Worm (Caenorhabditis elegans): ENCODE data around the gene F54D12.10.
A peak's percentile ranks its signal among the peaks of the same experiment; 100 is the strongest.

Gene F54D12.10

DNA sequence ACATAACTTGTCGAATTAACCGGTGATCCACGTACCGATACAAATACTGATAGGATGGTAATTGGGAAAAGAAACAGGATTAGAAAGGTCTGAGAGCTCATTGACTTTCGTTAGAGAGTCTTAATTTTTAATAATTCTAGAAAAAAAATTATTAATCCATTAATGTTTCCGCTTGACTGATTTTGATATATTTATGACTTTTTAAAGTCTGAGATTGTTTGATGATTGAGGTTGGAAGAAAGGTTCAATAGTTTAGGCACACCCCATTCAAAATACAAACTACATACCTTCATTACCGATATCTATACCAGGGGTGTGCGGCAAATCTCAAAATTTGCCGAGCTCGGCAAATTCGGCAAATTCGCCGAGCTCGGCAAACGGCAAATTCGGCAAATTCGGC is at the start of gene F54D12.10:
TSS of gene F54D12.10 (minus strand) at position 101 of the 400 bp plus-strand sequence.
- no peak for TF ChIP-seq egl-27 (tag; optimal IDR thresholded peaks at IDR 0.05)
- no peak for TF ChIP-seq ceh-82 (tag; optimal IDR thresholded peaks at IDR 0.05)
- no peak for TF ChIP-seq daf-12 (tag; optimal IDR thresholded peaks at IDR 0.05)
- no peak for TF ChIP-seq fos-1 (tag; optimal IDR thresholded peaks at IDR 0.05)
- no peak for TF ChIP-seq fkh-2 (tag; optimal IDR thresholded peaks at IDR 0.05)
- TF ChIP-seq ama-1 (optimal IDR thresholded peaks at IDR 0.05) = no peak
- TF ChIP-seq ztf-4 (tag; optimal IDR thresholded peaks at IDR 0.05) = no peak
- TF ChIP-seq unc-62 (GFP tag; optimal IDR thresholded peaks at IDR 0.05) = no peak
- TF ChIP-seq nhr-237 (tag; optimal IDR thresholded peaks at IDR 0.05) = no peak
- TF ChIP-seq fkh-10 (GFP tag; optimal IDR thresholded peaks at IDR 0.05) = no peak
- TF ChIP-seq mdl-1 (tag; optimal IDR thresholded peaks at IDR 0.05) = no peak
- TF ChIP-seq unc-39 (tag; optimal IDR thresholded peaks at IDR 0.05) = no peak
- TF ChIP-seq eor-1 (tag; optimal IDR thresholded peaks at IDR 0.05) = no peak
- no peak for TF ChIP-seq elt-3 (tag; optimal IDR thresholded peaks at IDR 0.05)
- no peak for TF ChIP-seq tbx-2 (tag; optimal IDR thresholded peaks at IDR 0.05)

DNA sequence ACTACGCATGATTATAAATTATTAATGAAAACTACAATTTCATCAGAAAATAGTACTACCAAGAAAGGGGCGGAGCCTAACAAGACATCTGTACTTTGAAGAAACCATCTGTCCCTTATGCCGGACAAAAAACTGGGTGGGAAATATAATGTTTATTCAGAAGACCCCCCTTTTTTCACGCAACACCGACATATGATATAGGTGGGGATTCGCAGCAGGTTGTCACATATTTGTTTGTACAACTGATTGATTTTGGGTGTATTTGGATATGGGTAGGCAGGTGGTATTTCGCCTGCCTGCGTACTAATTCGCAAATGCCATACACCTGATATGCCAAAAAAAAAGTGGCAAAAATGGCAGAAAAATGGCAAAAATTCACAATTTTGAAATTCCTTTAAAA is 45.5 kb upstream of the F54D12.10 start, which contains the start of gene Y51H7C.10:
TSS of gene Y51H7C.10 (minus strand) at position 101 of the 400 bp plus-strand sequence.
- no peak for TF ChIP-seq ceh-9 (tag; optimal IDR thresholded peaks at IDR 0.05)
- TF ChIP-seq nhr-11 (tag; optimal IDR thresholded peaks at IDR 0.05) = no peak
- TF ChIP-seq elt-1 (tag; optimal IDR thresholded peaks at IDR 0.05) = no peak
- no peak for TF ChIP-seq egl-27 (tag; optimal IDR thresholded peaks at IDR 0.05)
- TF ChIP-seq nhr-23 (tag; optimal IDR thresholded peaks at IDR 0.05) = no peak
- TF ChIP-seq fkh-10 (GFP tag; optimal IDR thresholded peaks at IDR 0.05) = no peak
- no peak for TF ChIP-seq unc-39 (tag; optimal IDR thresholded peaks at IDR 0.05)
- no peak for TF ChIP-seq nhr-28 (tag; optimal IDR thresholded peaks at IDR 0.05)
- no peak for TF ChIP-seq ztf-4 (tag; optimal IDR thresholded peaks at IDR 0.05)
- TF ChIP-seq nfya-1 (tag; optimal IDR thresholded peaks at IDR 0.05; ENCODE audit: insufficient read depth) = no peak
- TF ChIP-seq lin-15B (tag; optimal IDR thresholded peaks at IDR 0.05) = no peak
- TF ChIP-seq jun-1 (tag; optimal IDR thresholded peaks at IDR 0.05) = no peak
- TF ChIP-seq zag-1 (tag; optimal IDR thresholded peaks at IDR 0.05) = no peak
- no peak for TF ChIP-seq fos-1 (tag; optimal IDR thresholded peaks at IDR 0.05)
- no peak for TF ChIP-seq ceh-82 (tag; optimal IDR thresholded peaks at IDR 0.05)

DNA sequence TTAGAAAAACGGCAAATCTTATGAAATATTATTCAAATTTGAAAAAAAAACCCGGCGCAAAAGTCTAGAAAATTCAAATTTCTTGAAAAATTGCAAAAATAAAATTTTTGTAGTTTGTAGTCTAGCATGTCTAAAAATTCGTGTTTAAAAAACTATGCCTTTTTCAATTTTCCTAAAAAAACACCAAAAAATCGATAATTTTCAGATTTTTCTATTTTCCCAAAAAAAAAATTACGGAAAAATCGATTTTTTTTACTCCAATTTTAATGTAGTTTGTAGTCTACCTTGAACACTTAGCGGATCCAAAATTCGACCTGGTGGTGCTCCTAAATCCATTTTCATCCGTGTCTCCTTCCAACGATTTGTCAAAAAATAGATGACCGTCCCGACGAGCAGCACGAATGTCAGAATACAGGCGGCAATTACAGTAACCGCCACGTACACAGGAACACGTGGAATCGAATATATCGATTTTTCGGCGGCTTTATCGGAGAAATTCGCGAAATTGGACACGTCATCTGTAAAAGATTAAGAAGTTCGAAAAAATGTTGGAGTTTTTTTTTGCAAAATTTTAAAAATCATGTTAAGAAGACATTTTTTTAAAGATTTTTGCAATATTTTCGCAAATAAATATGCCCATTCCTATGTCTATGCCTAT is 42.8 kb upstream of the F54D12.10 start:
- peak; percentile 55 for TF ChIP-seq ceh-28 (tag; optimal IDR thresholded peaks at IDR 0.05)
- TF ChIP-seq lin-15B (tag; optimal IDR thresholded peaks at IDR 0.05) = no peak

DNA sequence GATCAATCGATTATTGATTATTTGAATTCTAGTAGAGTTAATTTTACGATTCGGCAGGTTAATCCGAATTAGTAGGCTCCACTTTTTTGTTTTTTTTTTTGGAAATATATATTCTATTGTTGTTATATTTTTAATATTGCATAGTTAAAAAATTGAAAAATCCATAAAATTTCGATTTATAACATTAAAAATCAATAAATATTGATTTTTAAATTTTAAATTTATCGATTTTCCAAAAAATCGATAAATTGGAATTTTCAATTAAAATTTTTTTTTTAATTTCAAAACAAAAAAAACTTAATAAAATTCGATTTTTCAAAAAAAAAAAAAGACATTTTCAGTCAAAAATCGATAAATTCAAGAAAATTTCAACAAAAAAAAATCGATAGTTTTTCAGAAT is 41.8 kb upstream of the F54D12.10 start:
- TF ChIP-seq elt-2 (tag; optimal IDR thresholded peaks at IDR 0.05) (no peak), nhr-11 (tag; optimal IDR thresholded peaks at IDR 0.05) (no peak), ceh-9 (tag; optimal IDR thresholded peaks at IDR 0.05) (no peak), ceh-28 (tag; optimal IDR thresholded peaks at IDR 0.05) (peak; percentile 84)

DNA sequence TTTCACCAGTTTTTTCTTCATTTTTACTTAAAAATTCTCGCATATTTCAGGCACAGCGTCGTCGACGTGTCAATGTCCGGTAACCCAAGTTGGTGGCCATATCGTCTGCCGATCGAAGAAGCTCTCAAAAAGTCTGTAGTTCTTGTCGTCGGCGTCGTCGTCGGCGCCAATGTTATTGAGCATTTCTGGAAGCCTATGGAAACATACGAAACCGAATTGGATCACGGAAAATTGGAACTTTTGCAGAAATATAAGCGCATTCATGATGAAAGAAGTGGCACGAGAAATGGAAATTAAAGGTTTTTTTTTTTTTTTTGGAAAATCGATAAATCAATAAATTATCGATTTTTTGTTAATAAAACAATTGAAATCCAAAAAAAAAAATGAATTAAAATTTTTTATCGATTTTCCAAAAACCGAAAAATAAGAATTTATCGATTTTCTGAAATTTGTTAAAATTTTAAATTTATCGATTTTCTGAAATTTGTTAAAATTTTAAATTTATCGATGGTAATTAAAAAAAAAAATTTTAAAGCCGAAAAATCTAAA is 34.3 kb upstream of the F54D12.10 start, which contains the start of gene alkb-1:
TSS of gene alkb-1 (plus strand) at position 51 of the 549 bp plus-strand sequence.
- TF ChIP-seq ceh-28 (tag; optimal IDR thresholded peaks at IDR 0.05) = peak; percentile 93
- no peak for TF ChIP-seq nhr-237 (tag; optimal IDR thresholded peaks at IDR 0.05)

DNA sequence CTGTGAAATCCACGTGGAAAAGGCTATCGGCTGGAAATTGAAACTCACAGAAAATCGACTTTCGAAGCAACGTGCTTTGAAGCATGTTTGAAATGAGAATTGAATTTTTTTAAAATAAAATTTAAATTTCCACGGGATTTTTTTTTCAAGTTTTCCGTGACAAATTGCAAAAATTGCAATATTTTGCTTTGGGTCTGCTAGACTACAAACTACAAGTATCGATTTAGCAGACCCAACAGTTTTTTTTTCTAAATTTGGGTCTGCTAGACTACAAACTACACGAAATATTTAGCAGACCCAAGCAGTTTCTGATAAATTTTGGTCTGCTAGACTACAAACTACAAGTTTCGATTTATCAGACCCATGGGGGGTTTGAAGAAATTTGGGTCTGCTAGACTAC is 33.2 kb upstream of the F54D12.10 start, which contains the start of gene Y51H7C.9:
TSS of gene Y51H7C.9 (minus strand) at position 101 of the 400 bp plus-strand sequence.
- TF ChIP-seq fkh-10 (GFP tag; optimal IDR thresholded peaks at IDR 0.05) (no peak), egl-5 (tag; optimal IDR thresholded peaks at IDR 0.05) (no peak), pha-4 (tag; optimal IDR thresholded peaks at IDR 0.05) (no peak), egl-27 (tag; optimal IDR thresholded peaks at IDR 0.05) (no peak), nhr-12 (tag; optimal IDR thresholded peaks at IDR 0.05) (no peak), lsy-12 (tag; optimal IDR thresholded peaks at IDR 0.05) (no peak), elt-3 (tag; optimal IDR thresholded peaks at IDR 0.05) (no peak), skn-1 (tag; optimal IDR thresholded peaks at IDR 0.05) (no peak), fos-1 (tag; optimal IDR thresholded peaks at IDR 0.05) (no peak), ceh-28 (tag; optimal IDR thresholded peaks at IDR 0.05) (no peak), sea-2 (GFP tag; optimal IDR thresholded peaks at IDR 0.05) (no peak), nhr-237 (tag; optimal IDR thresholded peaks at IDR 0.05) (no peak)
